Worm (Caenorhabditis elegans) whole organism, L4 larva: Measurements from ENCODE around the gene psme-3.
A peak's percentile ranks its signal among the peaks of the same experiment; 100 is the strongest.

Experiments
- F26F4.8 ChIP-seq: fragments of 200-800 bp; sonication (Bioruptor generic); conservative IDR thresholded peaks from 2 replicates; pipeline ENCODE4 v1.3.6; 2022; ENCODE audit warnings: missing genetic modification characterization, missing compliant biosample characterization
- Y105C5A.15 ChIP-seq: fragments of 200-800 bp; sonication (Bioruptor generic); IDR thresholded peaks from 2 replicates; pipeline ENCODE4 v1.3.6; 2022; ENCODE audit warnings: missing genetic modification characterization, missing compliant biosample characterization
- Y48G9A.11 ChIP-seq: fragments of 200-800 bp; sonication (Bioruptor generic); IDR thresholded peaks from 2 replicates; pipeline ENCODE4 v1.3.6; 2022; ENCODE audit warnings: missing genetic modification reagents, missing genetic modification characterization, missing compliant biosample characterization
- Y5F2A.4 ChIP-seq: fragments of 200-800 bp; sonication (Bioruptor generic); optimal IDR thresholded peaks from 2 replicates; lab custom pipeline; 2018; ENCODE audit warnings: mild to moderate bottlenecking, missing genetic modification characterization, missing compliant biosample characterization
- ZK546.5 ChIP-seq, 2 experiments: sonication (generic microtip); optimal IDR thresholded peaks; 2 replicates each; lab custom pipeline; 2017; ENCODE audit warnings: missing biosample characterization in 2 of 2, missing genetic modification characterization in 2 of 2
- aha-1 ChIP-seq: fragments of 150-350 bp; peaks from one replicate; lab custom pipeline; 2014; ENCODE audit warnings: missing biosample characterization, missing genetic modification characterization
- aly-2 ChIP-seq: sonication (generic microtip); optimal IDR thresholded peaks from 2 replicates; lab custom pipeline; 2018; ENCODE audit warnings: missing biosample characterization, missing genetic modification characterization
- ceh-28 ChIP-seq: fragments of 150-350 bp; optimal IDR thresholded peaks from 2 replicates; lab custom pipeline; 2014; ENCODE audit warnings: missing biosample characterization, missing genetic modification reagents, missing genetic modification characterization
- ceh-44 ChIP-seq: fragments of 200-800 bp; sonication (Bioruptor generic); IDR thresholded peaks from 2 replicates; pipeline ENCODE4 v1.3.6; 2022; ENCODE audit warnings: missing genetic modification reagents, missing genetic modification characterization, missing compliant biosample characterization
- ctbp-1 ChIP-seq: fragments of 200-800 bp; sonication (Bioruptor generic); IDR thresholded peaks from 2 replicates; pipeline ENCODE4 v1.3.6; 2022; ENCODE audit warnings: missing genetic modification reagents, missing genetic modification characterization, missing compliant biosample characterization
- dmd-8 ChIP-seq: fragments of 200-800 bp; sonication (Bioruptor generic); IDR thresholded peaks from 2 replicates; pipeline ENCODE4 v1.3.6; 2022; ENCODE audit warnings: missing genetic modification characterization, missing compliant biosample characterization
- egl-27 ChIP-seq: sonication (generic microtip); optimal IDR thresholded peaks from 3 replicates; lab custom pipeline; 2017; ENCODE audit warnings: missing biosample characterization, missing genetic modification reagents, missing genetic modification characterization
- egl-43 ChIP-seq: fragments of 200-800 bp; sonication (Bioruptor generic); IDR thresholded peaks from 2 replicates; pipeline ENCODE4 v1.3.6; 2022; ENCODE audit warnings: missing genetic modification reagents, missing genetic modification characterization, missing compliant biosample characterization
- gei-8 ChIP-seq: fragments of 200-800 bp; sonication (Bioruptor generic); optimal IDR thresholded peaks from 2 replicates; lab custom pipeline; 2018; ENCODE audit warnings: mild to moderate bottlenecking, missing genetic modification characterization, missing compliant biosample characterization
- lim-7 ChIP-seq: fragments of 200-800 bp; sonication (Bioruptor generic); IDR thresholded peaks from 2 replicates; pipeline ENCODE4 v1.3.6; 2022; ENCODE audit warnings: missing genetic modification characterization, missing compliant biosample characterization
- lin-1 ChIP-seq: fragments of 200-800 bp; sonication (Bioruptor generic); IDR thresholded peaks from 2 replicates; pipeline ENCODE4 v1.3.6; 2022; ENCODE audit warnings: missing genetic modification reagents, missing genetic modification characterization, missing compliant biosample characterization
- lin-15B ChIP-seq: fragments of 150-350 bp; sonication (generic microtip); optimal IDR thresholded peaks from 3 replicates; lab custom pipeline; 2014; ENCODE audit warnings: missing biosample characterization, missing genetic modification characterization
- lin-29 ChIP-seq: fragments of 200-800 bp; sonication (Bioruptor generic); IDR thresholded peaks from 2 replicates; pipeline ENCODE4 v1.3.6; 2022; ENCODE audit warnings: missing genetic modification reagents, missing genetic modification characterization, missing compliant biosample characterization
- lir-3 ChIP-seq: sonication (generic microtip); optimal IDR thresholded peaks from 2 replicates; lab custom pipeline; 2016; ENCODE audit warnings: mild to moderate bottlenecking, missing genetic modification characterization, missing compliant biosample characterization
- madf-5 ChIP-seq, 2 experiments: fragments of 200-800 bp; sonication (Bioruptor generic); IDR thresholded peaks; 2 replicates each; pipeline ENCODE4 v1.3.6; 2022; ENCODE audit warnings: missing compliant biosample characterization in 2 of 2, missing genetic modification characterization in 2 of 2
- mdt-29 ChIP-seq: fragments of 200-800 bp; sonication (Bioruptor generic); IDR thresholded peaks from 2 replicates; pipeline ENCODE4 v1.3.6; 2022; ENCODE audit warnings: missing genetic modification reagents, missing genetic modification characterization, missing compliant biosample characterization
- mes-2 ChIP-seq: sonication (generic microtip); optimal IDR thresholded peaks from 2 replicates; lab custom pipeline; 2016; ENCODE audit warnings: missing genotype, mild to moderate bottlenecking, missing genetic modification characterization, missing compliant biosample characterization; ENCODE audit not compliant: poor library complexity, severe bottlenecking
- mxl-2 ChIP-seq: fragments of 200-800 bp; sonication (Bioruptor generic); conservative IDR thresholded peaks from 2 replicates; pipeline ENCODE4 v1.3.6; 2022; ENCODE audit warnings: missing genetic modification reagents, missing genetic modification characterization, missing compliant biosample characterization
- nhr-28 ChIP-seq: fragments of 150-350 bp; optimal IDR thresholded peaks from 2 replicates; lab custom pipeline; 2014; ENCODE audit warnings: missing biosample characterization, missing genetic modification characterization
- nhr-41 ChIP-seq: fragments of 200-800 bp; sonication (Bioruptor generic); IDR thresholded peaks from 2 replicates; pipeline ENCODE4 v1.3.6; 2022; ENCODE audit warnings: missing genetic modification reagents, missing genetic modification characterization, missing compliant biosample characterization
- nhr-42 ChIP-seq: fragments of 200-800 bp; sonication (Bioruptor generic); IDR thresholded peaks from 2 replicates; pipeline ENCODE4 v1.3.6; 2022; ENCODE audit warnings: missing genetic modification characterization, missing compliant biosample characterization
- nhr-48 ChIP-seq: sonication (generic microtip); optimal IDR thresholded peaks from 2 replicates; lab custom pipeline; 2016; ENCODE audit warnings: mild to moderate bottlenecking, missing genetic modification characterization, missing compliant biosample characterization
- pha-4 ChIP-seq, 2 experiments: fragments of 150-350 bp in 1 of 2; fragments of 200-800 bp in 1 of 2; sonication (Bioruptor generic) in 1 of 2; IDR thresholded peaks in 1 of 2; optimal IDR thresholded peaks in 1 of 2; 2 replicates each; pipeline versions ENCODE4 v1.3.6 to Lab custom; 2014 to 2022; ENCODE audit warnings: missing genetic modification characterization in 2 of 2, missing genetic modification reagents in 2 of 2, missing biosample characterization in 1 of 2, missing compliant biosample characterization in 1 of 2
- php-3 ChIP-seq: fragments of 200-800 bp; sonication (Bioruptor generic); IDR thresholded peaks from 2 replicates; pipeline ENCODE4 v1.3.6; 2022; ENCODE audit warnings: missing genetic modification reagents, missing genetic modification characterization, missing compliant biosample characterization
- set-16 ChIP-seq: fragments of 200-800 bp; sonication (Bioruptor generic); IDR thresholded peaks from 2 replicates; pipeline ENCODE4 v1.3.6; 2022; ENCODE audit warnings: missing genetic modification reagents, missing genetic modification characterization, missing compliant biosample characterization
- skn-1 ChIP-seq: fragments of 150-350 bp; optimal IDR thresholded peaks from 2 replicates; lab custom pipeline; 2014; ENCODE audit warnings: missing biosample characterization, missing genetic modification characterization
- vab-7 ChIP-seq: fragments of 200-800 bp; sonication (Bioruptor generic); IDR thresholded peaks from 2 replicates; pipeline ENCODE4 v1.3.6; 2022; ENCODE audit warnings: missing genetic modification reagents, missing genetic modification characterization, missing compliant biosample characterization

Gene psme-3

DNA sequence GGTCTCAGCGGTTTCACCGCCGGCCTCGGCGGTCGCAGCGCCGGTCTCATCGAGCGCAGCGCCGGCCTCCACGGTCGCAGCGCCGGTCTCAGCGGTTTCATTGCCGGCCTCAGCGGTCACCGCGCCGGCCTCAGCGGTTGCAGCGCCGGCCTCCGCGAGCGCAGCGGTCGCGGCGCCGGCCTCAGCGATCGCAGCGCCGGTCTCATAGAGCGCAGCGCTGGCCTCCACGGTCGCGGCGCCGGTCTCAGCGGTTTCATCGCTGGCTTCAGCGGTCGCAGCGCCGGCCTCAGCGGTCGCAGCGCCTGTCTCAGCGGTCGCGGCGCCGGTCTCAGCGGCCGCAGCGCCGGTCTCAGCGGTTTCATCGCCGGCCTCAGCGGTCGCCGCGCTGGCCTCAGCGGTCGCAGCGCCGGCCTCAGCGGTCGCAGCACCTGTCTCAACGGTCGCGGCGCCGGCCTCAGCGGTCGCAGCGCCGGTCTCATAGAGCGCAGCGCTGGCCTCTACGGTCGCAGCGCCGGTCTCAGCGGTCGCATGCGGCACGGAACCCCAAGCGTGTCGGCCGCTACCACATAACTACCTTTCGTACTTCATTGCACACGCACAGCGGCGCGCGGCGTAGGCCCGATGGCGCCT lies 43.8 kb downstream of the psme-3 start:
- peak; percentile 99 for TF ChIP-seq set-16
- TF ChIP-seq aha-1 (tag; lab: Kevin White, UChicago) = peak; percentile 62
- no peak for TF ChIP-seq nhr-41 (GFP tag; lab: Robert Waterston, UW)
- peak; percentile 98; the same call in 1 of the 2 replicates for TF ChIP-seq pha-4 (GFP tag; IDR thresholded peaks at IDR 0.05; lab: Robert Waterston, UW)
- TF ChIP-seq pha-4 (tag; optimal IDR thresholded peaks at IDR 0.05; lab: Kevin White, UChicago) = no peak
- TF ChIP-seq dmd-8 (GFP tag; lab: Robert Waterston, UW) = 0 out of 2 replicates have a peak, but pooled peaks have one; percentile 39
- TF ChIP-seq lin-29 (GFP tag; lab: Robert Waterston, UW) = no peak
- TF ChIP-seq php-3 (GFP tag; lab: Robert Waterston, UW) = 0 out of 2 replicates have a peak, but pooled peaks have one; percentile 23
- TF ChIP-seq lim-7 (GFP tag; lab: Robert Waterston, UW) = 0 out of 2 replicates have a peak, but pooled peaks have one; percentile 3
- TF ChIP-seq, all 104 proteins: peak for 6

DNA sequence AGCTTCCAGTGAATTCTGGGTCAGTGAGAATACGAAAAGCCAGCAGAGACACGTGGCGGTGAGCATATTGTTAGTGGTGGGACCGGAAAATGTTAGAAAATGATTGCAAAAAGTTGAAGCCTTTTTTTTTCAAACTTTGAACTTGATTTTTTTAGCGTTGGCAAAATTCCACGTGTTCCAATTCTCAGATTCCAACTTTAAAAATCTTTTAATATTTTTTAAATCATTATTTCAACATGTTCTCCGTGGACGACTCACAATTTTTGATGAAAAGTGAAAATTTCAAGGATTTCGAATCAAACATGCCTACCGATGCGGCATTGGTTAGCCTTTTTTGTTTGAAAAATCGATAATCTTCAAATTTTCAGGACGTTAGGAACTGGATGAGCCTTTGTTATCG lies 44.4 kb downstream of the psme-3 start, which contains the start of the genes Y66A7A.9 and Y66A7A.4:
TSS of gene Y66A7A.9 (minus strand) at position 101 of the 400 bp plus-strand sequence.
TSS of gene Y66A7A.4 (plus strand) at position 237 of the 400 bp plus-strand sequence.
- peak; percentile 32 for TF ChIP-seq aha-1 (tag; lab: Kevin White, UChicago)
- TF ChIP-seq set-16 = no peak
- TF ChIP-seq, all 104 proteins: peak for 1

ce11 chrIII:11614325-11614724 lies 46.4 kb downstream of the psme-3 start:
- TF ChIP-seq ceh-28 = peak; percentile 99

DNA sequence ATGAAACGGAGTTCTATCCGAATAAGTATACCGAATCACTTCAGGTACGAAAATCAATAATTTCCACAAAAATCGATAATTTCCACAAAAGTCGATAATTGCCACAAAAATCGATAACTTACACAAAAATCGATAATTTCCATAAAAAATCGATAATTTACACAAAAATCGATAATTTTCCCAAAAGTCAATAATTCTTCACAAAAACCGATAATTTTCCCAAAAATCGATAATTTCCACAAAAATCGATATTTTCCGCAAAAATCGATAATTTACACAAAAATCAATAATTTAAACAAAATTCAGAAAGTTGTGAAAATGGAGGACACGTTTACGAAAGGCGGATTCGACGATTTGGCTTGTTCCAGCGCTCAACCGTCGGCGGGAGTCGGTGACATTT lies 46.9 kb downstream of the psme-3 start:
- TF ChIP-seq ceh-28 (peak; percentile 99), mdt-29 (GFP tag; lab: Robert Waterston, UW) (no peak), ceh-44 (GFP tag; lab: Robert Waterston, UW) (no peak), F26F4.8 (GFP tag; lab: Robert Waterston, UW) (no peak), skn-1 (no peak)

ce11 chrIII:11615802-11616201 lies 47.9 kb downstream of the psme-3 start:
- no peak for TF ChIP-seq madf-5 (GFP tag; IDR thresholded peaks at IDR 0.05; lab: Robert Waterston, UW)
- peak; percentile 62 for TF ChIP-seq Y48G9A.11
- peak; percentile 23 for TF ChIP-seq aha-1 (tag; lab: Kevin White, UChicago)

DNA sequence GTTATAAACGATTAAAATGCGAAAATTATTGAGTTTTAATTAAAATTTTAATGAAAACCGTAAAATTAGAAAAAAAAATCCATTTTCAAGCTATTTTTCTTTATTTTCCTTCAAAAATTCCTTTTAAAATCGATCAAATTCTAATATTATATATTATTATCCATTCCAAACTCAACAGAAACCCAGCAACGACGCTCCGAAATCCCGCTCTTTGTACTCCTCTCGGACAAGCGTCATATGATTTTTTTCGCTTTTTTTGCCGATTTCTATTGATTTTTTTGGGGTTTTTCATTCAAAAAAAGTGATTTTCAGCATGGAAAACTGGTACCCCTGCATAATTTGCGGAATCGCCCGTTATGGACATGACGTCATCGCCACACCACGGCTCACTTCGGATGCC lies 48.5 kb downstream of the psme-3 start, which contains the start of gene ceh-91:
TSS of gene ceh-91 (plus strand) at position 301 of the 400 bp plus-strand sequence.
- TF ChIP-seq lin-15B = no peak
- no peak for TF ChIP-seq mes-2 (tag; lab: Kevin White, UChicago)
- TF ChIP-seq Y5F2A.4 (GFP tag; lab: Kevin White, UChicago) = no peak
- no peak for TF ChIP-seq egl-27 (tag; lab: Kevin White, UChicago)
- TF ChIP-seq egl-43 (GFP tag; lab: Robert Waterston, UW) = no peak
- TF ChIP-seq gei-8 = no peak
- TF ChIP-seq nhr-48 (tag; lab: Kevin White, UChicago) = no peak
- TF ChIP-seq nhr-28 = no peak
- no peak for TF ChIP-seq nhr-42 (GFP tag; lab: Robert Waterston, UW)
- no peak for TF ChIP-seq Y105C5A.15 (GFP tag; lab: Robert Waterston, UW)
- TF ChIP-seq ZK546.5 (tag; optimal IDR thresholded peaks at IDR 0.05; lab: Kevin White, UChicago) = no peak
- TF ChIP-seq mxl-2 (GFP tag; lab: Robert Waterston, UW) = no peak
- no peak for TF ChIP-seq lir-3 (tag; lab: Kevin White, UChicago)
- no peak for TF ChIP-seq aly-2 (tag; lab: Kevin White, UChicago)
- TF ChIP-seq lin-1 (GFP tag; lab: Robert Waterston, UW) = no peak
- TF ChIP-seq vab-7 (GFP tag; lab: Robert Waterston, UW) = no peak
- TF ChIP-seq ctbp-1 (GFP tag; lab: Robert Waterston, UW) = no peak
- TF ChIP-seq lin-29 (GFP tag; lab: Robert Waterston, UW) = no peak
